Fruit fly (Drosophila melanogaster): ENCODE data around the gene CG9132.

CG9132 gene

dm6 chrX:16815168-16815567, 14.7 kb upstream of the CG9132 start (continued):
- TF ChIP-seq Sox102F (GFP tag; optimal IDR thresholded peaks at IDR 0.05) = no peak
- TF ChIP-seq CG8632 (GFP tag; optimal IDR thresholded peaks at IDR 0.05) = no peak
- TF ChIP-seq Hr4 (GFP tag; optimal IDR thresholded peaks at IDR 0.05) = peak; percentile 37
- TF ChIP-seq Sox14 (GFP tag; optimal IDR thresholded peaks at IDR 0.05) = no peak
- TF ChIP-seq Lpt (GFP tag; optimal IDR thresholded peaks at IDR 0.05) = no peak
- TF ChIP-seq CG3919 (GFP tag; optimal IDR thresholded peaks at IDR 0.05) = peak; percentile 22
- peak; percentile 78 for TF ChIP-seq Eip78C (GFP tag)
- no peak for TF ChIP-seq CG16779 (tag; optimal IDR thresholded peaks at IDR 0.05)
- no peak for TF ChIP-seq CG7368 (GFP tag; optimal IDR thresholded peaks at IDR 0.05)
- TF ChIP-seq CG11762 (GFP tag; optimal IDR thresholded peaks at IDR 0.05; ENCODE audit: insufficient read depth) = no peak
- peak; percentile 49 for TF ChIP-seq dsx (GFP tag; optimal IDR thresholded peaks at IDR 0.05; ENCODE audit: poor library complexity, severe bottlenecking)
- peak; percentile 59; the same call in 1 of the 3 replicates for TF ChIP-seq CG6163 (GFP tag; IDR thresholded peaks at IDR 0.05)
- no peak for TF ChIP-seq Sox15 (GFP tag; optimal IDR thresholded peaks at IDR 0.05)
- TF ChIP-seq CG8119 (GFP tag; IDR thresholded peaks at IDR 0.05) = peak; percentile 72
- TF ChIP-seq svp (GFP tag) = peak; percentile 73
- peak; percentile 55 for TF ChIP-seq Gug (GFP tag; IDR thresholded peaks at IDR 0.05)
- peak; percentile 22 for TF ChIP-seq Ets96B (tag; optimal IDR thresholded peaks at IDR 0.05)
- TF ChIP-seq CG34406 (GFP tag; optimal IDR thresholded peaks at IDR 0.05) = peak; percentile 1
- peak; percentile 0 for TF ChIP-seq spab (GFP tag; optimal IDR thresholded peaks at IDR 0.05)
- peak; percentile 39 for TF ChIP-seq CG10669 (GFP tag; optimal IDR thresholded peaks at IDR 0.05)
- TF ChIP-seq Eip93F (GFP tag; optimal IDR thresholded peaks at IDR 0.05) = no peak
- peak; percentile 43 to 48 for TF ChIP-seq ss (GFP tag; optimal IDR thresholded peaks at IDR 0.05)
- TF ChIP-seq CG11902 (GFP tag; optimal IDR thresholded peaks at IDR 0.05) = no peak
- TF ChIP-seq fd59A (GFP tag; optimal IDR thresholded peaks at IDR 0.05) = no peak

dm6 chrX:16814351-16814750, 13.8 kb upstream of the CG9132 start:
- TF ChIP-seq acj6 (GFP tag; optimal IDR thresholded peaks at IDR 0.05) (peak; percentile 12), CG6163 (GFP tag; IDR thresholded peaks at IDR 0.05) (0 out of 3 replicates have a peak, but pooled peaks have one; percentile 26), CG8119 (GFP tag; IDR thresholded peaks at IDR 0.05) (no peak), CG32006 (GFP tag; optimal IDR thresholded peaks at IDR 0.05) (peak; percentile 38), CG3919 (GFP tag; optimal IDR thresholded peaks at IDR 0.05) (peak; percentile 16), Met (GFP tag; optimal IDR thresholded peaks at IDR 0.05) (peak; percentile 7), Hr39 (GFP tag; optimal IDR thresholded peaks at IDR 0.05) (no peak), CG7368 (GFP tag; optimal IDR thresholded peaks at IDR 0.05) (peak; percentile 4), CG15336 (GFP tag; IDR thresholded peaks at IDR 0.05) (0 out of 2 replicates have a peak, but pooled peaks have one; percentile 44), svp (GFP tag) (peak; percentile 60), CG8632 (GFP tag; optimal IDR thresholded peaks at IDR 0.05) (no peak), Eip78C (GFP tag) (peak; percentile 69), CG10669 (GFP tag; optimal IDR thresholded peaks at IDR 0.05) (peak; percentile 14), topi (GFP tag; optimal IDR thresholded peaks at IDR 0.05) (peak; percentile 29), pdm3 (GFP tag; optimal IDR thresholded peaks at IDR 0.05) (peak; percentile 7), eg (GFP tag; IDR thresholded peaks at IDR 0.05) (peak; percentile 40; the same call in 1 of the 3 replicates), Ets96B (tag; optimal IDR thresholded peaks at IDR 0.05) (peak; percentile 1), Hr4 (GFP tag; optimal IDR thresholded peaks at IDR 0.05) (peak; percentile 18), OdsH (GFP tag; optimal IDR thresholded peaks at IDR 0.05) (peak; percentile 31), CG11294 (GFP tag; IDR thresholded peaks at IDR 0.05) (peak; percentile 26; the same call in 1 of the 2 replicates), Eip93F (GFP tag; optimal IDR thresholded peaks at IDR 0.05) (no peak), CG10631 (GFP tag; optimal IDR thresholded peaks at IDR 0.05) (peak; percentile 6), net (GFP tag; optimal IDR thresholded peaks at IDR 0.05) (no peak), Smox (GFP tag; optimal IDR thresholded peaks at IDR 0.05) (no peak)

dm6 chrX:16813226-16813625, 12.7 kb upstream of the CG9132 start:
- TF ChIP-seq CG9139 (GFP tag; optimal IDR thresholded peaks at IDR 0.05) = no peak
- TF ChIP-seq CG8119 (GFP tag; IDR thresholded peaks at IDR 0.05) = peak; percentile 25; the same call in 1 of the 3 replicates
- TF ChIP-seq CG15336 (GFP tag; IDR thresholded peaks at IDR 0.05) = peak; percentile 15; the same call in 1 of the 2 replicates
- peak; percentile 47 for TF ChIP-seq Eip78C (GFP tag)
- no peak for TF ChIP-seq topi (GFP tag; optimal IDR thresholded peaks at IDR 0.05)
- TF ChIP-seq CG8632 (GFP tag; optimal IDR thresholded peaks at IDR 0.05) = peak; percentile 8
- no peak for TF ChIP-seq CG6808 (GFP tag; optimal IDR thresholded peaks at IDR 0.05)
- no peak for TF ChIP-seq Eip93F (GFP tag; optimal IDR thresholded peaks at IDR 0.05)
- no peak for TF ChIP-seq CG3032 (tag; optimal IDR thresholded peaks at IDR 0.05)
- no peak for TF ChIP-seq CG8319 (GFP tag; optimal IDR thresholded peaks at IDR 0.05)
- peak; percentile 13 for TF ChIP-seq CG34406 (GFP tag; optimal IDR thresholded peaks at IDR 0.05)

All from whole organism, prepupa.